Fruit fly (Drosophila melanogaster): ENCODE results near the gene unc-119.

DNA sequence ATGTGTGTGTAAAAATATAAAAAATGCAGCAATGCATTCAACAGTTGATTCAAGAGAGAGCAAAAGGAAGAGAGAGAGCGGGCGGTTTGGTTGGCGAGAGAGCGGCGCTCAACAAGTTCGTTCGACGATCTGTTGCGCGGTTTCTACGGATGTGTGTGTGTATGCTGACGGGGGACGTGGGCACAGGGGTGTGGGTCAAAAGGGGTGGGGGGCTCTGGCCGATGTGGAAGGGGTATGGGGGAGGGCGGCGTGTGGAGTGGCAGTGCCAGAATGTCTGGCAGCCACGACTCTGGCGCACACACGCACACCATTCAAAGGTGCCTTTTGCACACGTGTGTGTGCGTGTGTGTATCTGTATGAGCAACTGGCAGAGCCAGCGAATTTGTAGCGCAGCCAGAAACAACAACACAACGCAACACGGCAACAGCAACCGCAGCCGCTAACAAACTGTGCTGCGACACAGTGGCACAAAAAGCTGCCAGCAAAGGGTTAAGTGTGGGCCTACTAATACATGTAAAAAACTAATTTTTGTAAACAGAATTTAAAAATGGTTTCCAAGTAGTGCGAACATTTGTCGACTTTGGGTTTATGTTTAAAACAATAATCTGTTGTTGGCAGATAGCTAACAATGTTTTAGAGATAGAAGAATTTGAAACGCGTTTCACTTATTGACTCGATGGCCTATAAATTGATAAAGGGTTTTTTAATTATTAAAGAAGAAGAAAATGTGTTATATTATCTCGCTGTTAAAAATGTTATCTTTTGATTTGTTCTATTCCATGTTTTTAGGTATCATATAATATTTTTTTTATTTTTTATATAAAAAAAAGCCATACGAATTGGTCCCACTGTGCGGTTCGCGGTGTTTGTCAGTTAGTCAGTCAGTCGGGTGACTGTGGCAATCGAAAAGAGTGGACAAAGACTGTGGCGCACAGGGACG, 15.7 kb upstream of the unc-119 start:
- peak; percentile 57 for TF ChIP-seq Hr96 (GFP tag; optimal IDR thresholded peaks at IDR 0.05)
- peak; percentile 76 for TF ChIP-seq CG14711 (tag; optimal IDR thresholded peaks at IDR 0.05)
- TF ChIP-seq bab1 (GFP tag; optimal IDR thresholded peaks at IDR 0.05), result peak; percentile 27
- peak; percentile 49 for TF ChIP-seq CG33017 (tag; optimal IDR thresholded peaks at IDR 0.05)
- peak; percentile 81 for TF ChIP-seq CG7101 (tag; optimal IDR thresholded peaks at IDR 0.05)
- TF ChIP-seq kay (GFP tag; ENCODE audit: borderline replicate concordance), result peak; percentile 90
- TF ChIP-seq CG7045 (GFP tag; optimal IDR thresholded peaks at IDR 0.05), result peak; percentile 73
- peak; percentile 78 for TF ChIP-seq Clk (GFP tag; optimal IDR thresholded peaks at IDR 0.05)
- TF ChIP-seq CG1620 (GFP tag; optimal IDR thresholded peaks at IDR 0.05), result peak; percentile 60
- TF ChIP-seq CG12768 (GFP tag; optimal IDR thresholded peaks at IDR 0.05), result peak; percentile 65
- peak; percentile 56 for TF ChIP-seq toe (GFP tag; optimal IDR thresholded peaks at IDR 0.05)
- TF ChIP-seq Crg-1 (GFP tag; optimal IDR thresholded peaks at IDR 0.05), result no peak
- TF ChIP-seq tj (GFP tag; optimal IDR thresholded peaks at IDR 0.05), result peak; percentile 76
- TF ChIP-seq CG5204 (GFP tag; optimal IDR thresholded peaks at IDR 0.05), result peak; percentile 64
